Fruit fly (Drosophila melanogaster) whole organism, adult: ENCODE data around the gene DIP2.

ENCODE experiments used
- CG11617 ChIP-seq: fragments of 200-800 bp; sonication (Bioruptor generic); optimal IDR thresholded peaks from 2 replicates; lab custom pipeline; 2017; ENCODE audit warnings: mild to moderate bottlenecking, missing biosample characterization, missing genetic modification reagents, missing genetic modification characterization
- CG12768 ChIP-seq: fragments of 200-800 bp; sonication (Bioruptor generic); optimal IDR thresholded peaks from 2 replicates; lab custom pipeline; 2017; ENCODE audit warnings: missing biosample characterization, missing genetic modification characterization, mild to moderate bottlenecking, moderate library complexity, missing genetic modification reagents
- CG14711 ChIP-seq: fragments of 200-800 bp; sonication (Bioruptor generic); optimal IDR thresholded peaks from 2 replicates; lab custom pipeline; 2018; ENCODE audit warnings: missing biosample characterization, mild to moderate bottlenecking, missing genetic modification characterization, moderate library complexity
- CG1620 ChIP-seq: fragments of 200-800 bp; sonication (Bioruptor generic); optimal IDR thresholded peaks from 2 replicates; lab custom pipeline; 2016; ENCODE audit warnings: missing biosample characterization, missing genetic modification characterization
- CG33017 ChIP-seq: fragments of 200-800 bp; sonication (Bioruptor generic); optimal IDR thresholded peaks from 2 replicates; lab custom pipeline; 2018; ENCODE audit warnings: missing biosample characterization, mild to moderate bottlenecking, missing genetic modification characterization, moderate library complexity
- CG5204 ChIP-seq: fragments of 200-800 bp; sonication (Bioruptor generic); optimal IDR thresholded peaks from 2 replicates; lab custom pipeline; 2016; ENCODE audit warnings: missing biosample characterization, missing genetic modification characterization
- CG7045 ChIP-seq: fragments of 200-800 bp; sonication (Bioruptor generic); optimal IDR thresholded peaks from 2 replicates; lab custom pipeline; 2017; ENCODE audit warnings: missing biosample characterization, mild to moderate bottlenecking, missing genetic modification characterization
- CG7101 ChIP-seq: fragments of 200-800 bp; sonication (Bioruptor generic); optimal IDR thresholded peaks from 2 replicates; lab custom pipeline; 2018; ENCODE audit warnings: missing biosample characterization, mild to moderate bottlenecking, missing genetic modification characterization, moderate library complexity
- Clk ChIP-seq: fragments of 200-800 bp; sonication (Bioruptor generic); optimal IDR thresholded peaks from 2 replicates; lab custom pipeline; 2017; ENCODE audit warnings: missing biosample characterization, missing genetic modification characterization
- Crg-1 ChIP-seq: fragments of 200-800 bp; sonication (Bioruptor generic); optimal IDR thresholded peaks from 2 replicates; lab custom pipeline; 2016; ENCODE audit warnings: missing biosample characterization, missing genetic modification characterization
- Hr96 ChIP-seq: fragments of 200-800 bp; sonication (Bioruptor generic); optimal IDR thresholded peaks from 2 replicates; lab custom pipeline; 2016; ENCODE audit warnings: missing biosample characterization, missing genetic modification characterization
- Mnt ChIP-seq: fragments of 200-800 bp; sonication (Bioruptor generic); optimal IDR thresholded peaks from 2 replicates; lab custom pipeline; 2016; ENCODE audit warnings: missing biosample characterization, mild to moderate bottlenecking, missing genetic modification characterization
- bab1 ChIP-seq: fragments of 200-800 bp; sonication (Bioruptor generic); optimal IDR thresholded peaks from 3 replicates; lab custom pipeline; 2019; ENCODE audit warnings: missing biosample characterization, mild to moderate bottlenecking, missing genetic modification characterization, moderate library complexity
- cic ChIP-seq: fragments of 200-800 bp; sonication (Bioruptor generic); optimal IDR thresholded peaks from 2 replicates; lab custom pipeline; 2017; ENCODE audit warnings: missing biosample characterization, mild to moderate bottlenecking, missing genetic modification characterization, moderate library complexity
- cnc ChIP-seq, 2 experiments: fragments of >200 bp; optimal IDR thresholded peaks; 2 replicates each; lab custom pipeline; 2017
- kay ChIP-seq: fragments of 200-800 bp; sonication (Bioruptor generic); peaks from one replicate; lab custom pipeline; 2016; ENCODE audit warnings: missing biosample characterization, missing genetic modification characterization, borderline replicate concordance
- ovo ChIP-seq: fragments of 200-800 bp; sonication (Bioruptor generic); optimal IDR thresholded peaks from 2 replicates; lab custom pipeline; 2016; ENCODE audit warnings: missing biosample characterization, missing genetic modification characterization
- pad ChIP-seq: fragments of 200-800 bp; sonication (Bioruptor generic); optimal IDR thresholded peaks from 3 replicates; lab custom pipeline; 2017; ENCODE audit warnings: missing biosample characterization, missing genetic modification characterization, mild to moderate bottlenecking, moderate library complexity, missing genetic modification reagents
- tj ChIP-seq: fragments of 200-800 bp; sonication (Bioruptor generic); optimal IDR thresholded peaks from 3 replicates; lab custom pipeline; 2017; ENCODE audit warnings: missing biosample characterization, mild to moderate bottlenecking, missing genetic modification characterization, moderate library complexity
- toe ChIP-seq: fragments of 200-800 bp; sonication (Bioruptor generic); optimal IDR thresholded peaks from 2 replicates; lab custom pipeline; 2016; ENCODE audit warnings: missing biosample characterization, missing genetic modification characterization

Gene DIP2

dm6 chr3L:205723-206284 is 52.0 kb downstream of the DIP2 start, which contains the start of the genes Gk1 and CG13876:
TSS of gene Gk1 (minus strand) at chr3L:205844.
TSS of gene CG13876 (plus strand) at chr3L:206134.
- peak; percentile 98 for TF ChIP-seq CG7045 (GFP tag; lab: Kevin White, UChicago)
- peak; percentile 99 for TF ChIP-seq CG7101 (tag; lab: Kevin White, UChicago)
- peak; percentile 91 for TF ChIP-seq Crg-1
- TF ChIP-seq ovo (GFP tag; lab: Kevin White, UChicago): peak; percentile 90
- no peak for TF ChIP-seq Hr96 (GFP tag; lab: Kevin White, UChicago)
- TF ChIP-seq CG11617 (GFP tag; lab: Kevin White, UChicago): peak; percentile 98
- peak; percentile 89 for TF ChIP-seq pad
- no peak for TF ChIP-seq toe (GFP tag; lab: Kevin White, UChicago)
- no peak for TF ChIP-seq kay (GFP tag; lab: Kevin White, UChicago)
- TF ChIP-seq CG14711 (tag; lab: Kevin White, UChicago): peak; percentile 97
- TF ChIP-seq Mnt (GFP tag; lab: Kevin White, UChicago): peak; percentile 90
- peak; percentile 86 for TF ChIP-seq CG1620 (GFP tag; lab: Kevin White, UChicago)
- TF ChIP-seq CG12768 (GFP tag; lab: Kevin White, UChicago): peak; percentile 97
- TF ChIP-seq CG33017 (tag; lab: Kevin White, UChicago): peak; percentile 99
- TF ChIP-seq tj (GFP tag; lab: Kevin White, UChicago): peak; percentile 92
- TF ChIP-seq Clk (GFP tag; lab: Kevin White, UChicago): peak; percentile 95
- TF ChIP-seq cnc (optimal IDR thresholded peaks at IDR 0.05; lab: Kevin White, UChicago): no peak
- peak; percentile 97 for TF ChIP-seq cic (GFP tag; lab: Kevin White, UChicago)
- TF ChIP-seq bab1 (GFP tag; lab: Kevin White, UChicago): peak; percentile 99
- no peak for TF ChIP-seq CG5204 (GFP tag; lab: Kevin White, UChicago)

dm6 chr3L:203536-204135 is 54.1 kb downstream of the DIP2 start, which contains the start of gene NitFhit:
TSS of gene NitFhit (plus strand) at chr3L:203730.
- TF ChIP-seq kay (GFP tag; lab: Kevin White, UChicago): no peak
- peak; percentile 18 for TF ChIP-seq CG11617 (GFP tag; lab: Kevin White, UChicago)
- TF ChIP-seq CG14711 (tag; lab: Kevin White, UChicago): no peak
- peak; percentile 91 for TF ChIP-seq pad
- TF ChIP-seq ovo (GFP tag; lab: Kevin White, UChicago): no peak
- TF ChIP-seq bab1 (GFP tag; lab: Kevin White, UChicago): peak; percentile 45
- no peak for TF ChIP-seq Clk (GFP tag; lab: Kevin White, UChicago)
- TF ChIP-seq CG5204 (GFP tag; lab: Kevin White, UChicago): no peak
- peak; percentile 35 for TF ChIP-seq cic (GFP tag; lab: Kevin White, UChicago)
- no peak for TF ChIP-seq toe (GFP tag; lab: Kevin White, UChicago)
- TF ChIP-seq CG7101 (tag; lab: Kevin White, UChicago): no peak
- no peak for TF ChIP-seq cnc (optimal IDR thresholded peaks at IDR 0.05; lab: Kevin White, UChicago)
- no peak for TF ChIP-seq Crg-1
- TF ChIP-seq CG12768 (GFP tag; lab: Kevin White, UChicago): peak; percentile 47
- TF ChIP-seq Hr96 (GFP tag; lab: Kevin White, UChicago): no peak
- TF ChIP-seq CG7045 (GFP tag; lab: Kevin White, UChicago): no peak
- TF ChIP-seq Mnt (GFP tag; lab: Kevin White, UChicago): peak; percentile 59
- TF ChIP-seq tj (GFP tag; lab: Kevin White, UChicago): no peak
- TF ChIP-seq CG33017 (tag; lab: Kevin White, UChicago): no peak
- TF ChIP-seq CG1620 (GFP tag; lab: Kevin White, UChicago): no peak
